Fruit fly (Drosophila melanogaster) whole organism, embryonic: ENCODE measurements around the gene CG17109.
A peak's percentile ranks its signal among the peaks of the same experiment; 100 is the strongest.

Source experiments
- Ada2b ChIP-seq: fragments of 200-800 bp; sonication (Bioruptor generic); IDR thresholded peaks from 2 replicates; pipeline ENCODE4 v1.3.6; 2022; ENCODE audit warnings: missing biosample characterization, missing genetic modification characterization
- B-H1 ChIP-seq: fragments of 200-800 bp; sonication (Bioruptor generic); IDR thresholded peaks from 3 replicates; pipeline ENCODE4 v1.3.6; 2022; ENCODE audit warnings: missing biosample characterization, missing genetic modification characterization
- Bdp1 ChIP-seq: fragments of 200-800 bp; sonication (Bioruptor generic); optimal IDR thresholded peaks from 3 replicates; lab custom pipeline; 2016; ENCODE audit warnings: missing biosample characterization, missing genetic modification characterization
- CG10274 ChIP-seq: fragments of 200-800 bp; sonication (Bioruptor generic); optimal IDR thresholded peaks from 3 replicates; lab custom pipeline; 2017; ENCODE audit warnings: missing biosample characterization, mild to moderate bottlenecking, missing genetic modification characterization
- CG10543 ChIP-seq: fragments of 200-800 bp; sonication (Bioruptor generic); optimal IDR thresholded peaks from 3 replicates; lab custom pipeline; 2017; ENCODE audit warnings: missing biosample characterization, mild to moderate bottlenecking, missing genetic modification characterization, moderate library complexity
- CG12071 ChIP-seq: fragments of 200-800 bp; sonication (Bioruptor generic); optimal IDR thresholded peaks from 3 replicates; lab custom pipeline; 2018; ENCODE audit warnings: missing biosample characterization, mild to moderate bottlenecking, missing genetic modification characterization
- CG12744 ChIP-seq: fragments of 200-800 bp; sonication (Bioruptor generic); optimal IDR thresholded peaks from 2 replicates; lab custom pipeline; 2016; ENCODE audit warnings: missing biosample characterization, missing genetic modification characterization
- CG14860 ChIP-seq: fragments of 200-800 bp; sonication (Bioruptor generic); IDR thresholded peaks from 3 replicates; pipeline ENCODE4 v1.3.6; 2022; ENCODE audit warnings: missing biosample characterization, missing genetic modification characterization; ENCODE audit not compliant: partially characterized antibody
- CG15696 ChIP-seq: fragments of 200-800 bp; sonication (Bioruptor generic); optimal IDR thresholded peaks from 2 replicates; lab custom pipeline; 2019; ENCODE audit warnings: missing biosample characterization, mild to moderate bottlenecking, missing genetic modification characterization, moderate library complexity
- CG1792 ChIP-seq: fragments of 200-800 bp; sonication (Bioruptor generic); optimal IDR thresholded peaks from 2 replicates; lab custom pipeline; 2016; ENCODE audit warnings: missing biosample characterization, missing genetic modification characterization
- CG18599 ChIP-seq: fragments of 200-800 bp; sonication (Bioruptor generic); optimal IDR thresholded peaks from 3 replicates; lab custom pipeline; 2017; ENCODE audit warnings: missing biosample characterization, missing genetic modification characterization, mild to moderate bottlenecking, moderate library complexity, missing genetic modification reagents
- CG3281 ChIP-seq: fragments of 200-800 bp; sonication (Bioruptor generic); optimal IDR thresholded peaks from 3 replicates; lab custom pipeline; 2017; ENCODE audit warnings: missing biosample characterization, mild to moderate bottlenecking, missing genetic modification characterization
- CG4730 ChIP-seq: fragments of 200-800 bp; sonication (Bioruptor generic); IDR thresholded peaks from 2 replicates; pipeline ENCODE4 v1.3.6; 2022; ENCODE audit warnings: missing biosample characterization, missing genetic modification characterization
- CG6175 ChIP-seq: fragments of 200-800 bp; sonication (Bioruptor generic); IDR thresholded peaks from 3 replicates; pipeline ENCODE4 v1.3.6; 2022; ENCODE audit warnings: missing biosample characterization, missing genetic modification characterization
- CG6254 ChIP-seq: fragments of 200-800 bp; sonication (Bioruptor generic); optimal IDR thresholded peaks from 3 replicates; lab custom pipeline; 2017; ENCODE audit warnings: mild to moderate bottlenecking, missing biosample characterization, missing genetic modification reagents, missing genetic modification characterization
- CG6854 ChIP-seq: fragments of 200-800 bp; sonication (Bioruptor generic); optimal IDR thresholded peaks from 3 replicates; lab custom pipeline; 2017; ENCODE audit warnings: missing biosample characterization, mild to moderate bottlenecking, missing genetic modification characterization
- CG7271 ChIP-seq: fragments of 200-800 bp; sonication (Bioruptor generic); optimal IDR thresholded peaks from 2 replicates; lab custom pipeline; 2018; ENCODE audit warnings: missing biosample characterization, mild to moderate bottlenecking, missing genetic modification characterization, moderate library complexity
- CG7357 ChIP-seq: fragments of 200-800 bp; sonication (Bioruptor generic); IDR thresholded peaks from 3 replicates; pipeline ENCODE4 v1.3.6; 2022; ENCODE audit warnings: missing biosample characterization, missing genetic modification characterization
- CG7839 ChIP-seq: fragments of 200-800 bp; sonication (Bioruptor generic); optimal IDR thresholded peaks from 3 replicates; lab custom pipeline; 2018; ENCODE audit warnings: missing biosample characterization, mild to moderate bottlenecking, missing genetic modification characterization, moderate library complexity
- CG9817 ChIP-seq: fragments of 200-800 bp; sonication (Bioruptor generic); optimal IDR thresholded peaks from 2 replicates; lab custom pipeline; 2018; ENCODE audit warnings: missing biosample characterization, mild to moderate bottlenecking, missing genetic modification characterization, moderate library complexity
- CTCF ChIP-seq: fragments of 200-800 bp; sonication (Bioruptor generic); optimal IDR thresholded peaks from 2 replicates; lab custom pipeline; 2017; ENCODE audit warnings: missing biosample characterization, mild to moderate bottlenecking, missing genetic modification characterization, moderate library complexity
- Doc3 ChIP-seq: fragments of 200-800 bp; sonication (Bioruptor generic); IDR thresholded peaks from 3 replicates; pipeline ENCODE4 v1.3.6; 2022; ENCODE audit warnings: missing biosample characterization, missing genetic modification characterization; ENCODE audit not compliant: partially characterized antibody
- Eip74EF ChIP-seq, 2 experiments: fragments of 200-800 bp in 1 of 2; fragments of >200 bp in 1 of 2; sonication (Bioruptor generic) in 1 of 2; optimal IDR thresholded peaks; 2 replicates each; lab custom pipeline; 2017 to 2019; ENCODE audit warnings: missing biosample characterization in 2 of 2, missing genetic modification characterization in 2 of 2, mild to moderate bottlenecking in 1 of 2, moderate library complexity in 1 of 2
- Ets65A ChIP-seq: fragments of 200-800 bp; sonication (Bioruptor generic); peaks from one replicate; lab custom pipeline; 2016; ENCODE audit warnings: missing biosample characterization, missing genetic modification characterization
- Ets97D ChIP-seq: fragments of 200-800 bp; sonication (Bioruptor generic); optimal IDR thresholded peaks from 3 replicates; lab custom pipeline; 2016; ENCODE audit warnings: missing biosample characterization, missing genetic modification characterization
- GATAe ChIP-seq: fragments of 200-800 bp; sonication (Bioruptor generic); conservative IDR thresholded peaks from 2 replicates; pipeline ENCODE4 v1.3.6; 2022; ENCODE audit warnings: missing biosample characterization, missing genetic modification characterization
- HHEX ChIP-seq: fragments of 200-800 bp; sonication (Bioruptor generic); optimal IDR thresholded peaks from 3 replicates; lab custom pipeline; 2017; ENCODE audit warnings: missing biosample characterization, mild to moderate bottlenecking, missing genetic modification characterization, missing genetic modification reagents
- Mad ChIP-seq: fragments of 200-800 bp; sonication (Bioruptor generic); optimal IDR thresholded peaks from 2 replicates; lab custom pipeline; 2016; ENCODE audit warnings: missing biosample characterization, missing genetic modification characterization
- NFAT ChIP-seq: fragments of 200-800 bp; sonication (Bioruptor generic); IDR thresholded peaks from 2 replicates; pipeline ENCODE4 v1.3.6; 2022; ENCODE audit warnings: missing biosample characterization, missing genetic modification characterization
- Nf-YA ChIP-seq: fragments of 200-800 bp; sonication (Bioruptor generic); IDR thresholded peaks from 2 replicates; pipeline ENCODE4 v1.3.6; 2022; ENCODE audit warnings: missing biosample characterization, missing genetic modification characterization
- cad ChIP-seq: fragments of >200 bp; optimal IDR thresholded peaks from 2 replicates; lab custom pipeline; 2017; ENCODE audit warnings: missing biosample characterization, missing genetic modification characterization
- chinmo ChIP-seq: fragments of 200-800 bp; sonication (Bioruptor generic); IDR thresholded peaks from 4 replicates; pipeline ENCODE4 v1.3.6; 2022; ENCODE audit warnings: missing biosample characterization, missing genetic modification characterization; ENCODE audit not compliant: partially characterized antibody
- fd96Cb ChIP-seq: fragments of 200-800 bp; sonication (Bioruptor generic); optimal IDR thresholded peaks from 2 replicates; lab custom pipeline; 2018; ENCODE audit warnings: missing biosample characterization, mild to moderate bottlenecking, missing genetic modification characterization, moderate library complexity
- gce ChIP-seq: fragments of 200-800 bp; sonication (Bioruptor generic); IDR thresholded peaks from 3 replicates; pipeline ENCODE4 v1.3.6; 2022; ENCODE audit warnings: missing biosample characterization, missing genetic modification characterization
- grau ChIP-seq: fragments of 200-800 bp; optimal IDR thresholded peaks from 3 replicates; lab custom pipeline; 2019; ENCODE audit warnings: missing biosample characterization, mild to moderate bottlenecking, missing genetic modification characterization, moderate library complexity
- gsb ChIP-seq: fragments of 200-800 bp; sonication (Bioruptor generic); IDR thresholded peaks from 2 replicates; pipeline ENCODE4 v1.3.6; 2022; ENCODE audit warnings: missing biosample characterization, missing genetic modification characterization
- hkb ChIP-seq, 2 experiments: fragments of 200-800 bp in 1 of 2; fragments of >200 bp in 1 of 2; sonication (Bioruptor generic) in 1 of 2; IDR thresholded peaks in 1 of 2; optimal IDR thresholded peaks in 1 of 2; 2 replicates each; pipeline versions ENCODE4 v1.3.6 to Lab custom; 2017 to 2022; ENCODE audit warnings: missing biosample characterization in 1 of 2, missing genetic modification characterization in 1 of 2
- mld ChIP-seq: fragments of 200-800 bp; sonication (Bioruptor generic); IDR thresholded peaks from 3 replicates; pipeline ENCODE4 v1.3.6; 2022; ENCODE audit warnings: missing biosample characterization, missing genetic modification characterization; ENCODE audit not compliant: partially characterized antibody
- nom ChIP-seq: fragments of 200-800 bp; sonication (Bioruptor generic); optimal IDR thresholded peaks from 2 replicates; lab custom pipeline; 2017; ENCODE audit warnings: missing biosample characterization, missing genetic modification characterization, mild to moderate bottlenecking, moderate library complexity, missing genetic modification reagents
- p53 ChIP-seq: fragments of 200-800 bp; sonication (Bioruptor generic); optimal IDR thresholded peaks from 2 replicates; lab custom pipeline; 2016; ENCODE audit warnings: missing biosample characterization, missing genetic modification characterization
- prd ChIP-seq, 3 experiments: fragments of >200 bp in 2 of 3; fragments of 200-800 bp in 1 of 3; sonication (Bioruptor generic) in 1 of 3; optimal IDR thresholded peaks in 2 of 3; IDR thresholded peaks in 1 of 3; 2 replicates in 2 of 3; 3 replicates in 1 of 3; pipeline versions ENCODE4 v1.3.6 to Lab custom; 2017 to 2022; ENCODE audit warnings: missing biosample characterization in 1 of 3, missing genetic modification characterization in 1 of 3
- so ChIP-seq: fragments of 200-800 bp; sonication (Bioruptor generic); IDR thresholded peaks from 3 replicates; pipeline ENCODE4 v1.3.6; 2022; ENCODE audit warnings: missing biosample characterization, missing genetic modification characterization
- tll ChIP-seq, 2 experiments: fragments of 200-800 bp in 1 of 2; fragments of >200 bp in 1 of 2; sonication (Bioruptor generic) in 1 of 2; optimal IDR thresholded peaks; 2 replicates each; lab custom pipeline; 2017 to 2019; ENCODE audit warnings: missing biosample characterization in 2 of 2, missing genetic modification characterization in 2 of 2, mild to moderate bottlenecking in 1 of 2, moderate library complexity in 1 of 2
- trem ChIP-seq: fragments of 200-800 bp; optimal IDR thresholded peaks from 3 replicates; lab custom pipeline; 2019; ENCODE audit warnings: missing biosample characterization, mild to moderate bottlenecking, missing genetic modification characterization, moderate library complexity
- wek ChIP-seq: fragments of 200-800 bp; sonication (Bioruptor generic); optimal IDR thresholded peaks from 3 replicates; lab custom pipeline; 2018; ENCODE audit warnings: missing biosample characterization, mild to moderate bottlenecking, missing genetic modification characterization, moderate library complexity
- zen ChIP-seq: fragments of 200-800 bp; sonication (Bioruptor generic); optimal IDR thresholded peaks from 3 replicates; lab custom pipeline; 2018; ENCODE audit warnings: missing biosample characterization, mild to moderate bottlenecking, missing genetic modification characterization, moderate library complexity
- zfh1 ChIP-seq: fragments of 200-800 bp; sonication (Bioruptor generic); IDR thresholded peaks from 3 replicates; pipeline ENCODE4 v1.3.6; 2022; ENCODE audit warnings: missing biosample characterization, missing genetic modification characterization

The CG17109 gene

DNA sequence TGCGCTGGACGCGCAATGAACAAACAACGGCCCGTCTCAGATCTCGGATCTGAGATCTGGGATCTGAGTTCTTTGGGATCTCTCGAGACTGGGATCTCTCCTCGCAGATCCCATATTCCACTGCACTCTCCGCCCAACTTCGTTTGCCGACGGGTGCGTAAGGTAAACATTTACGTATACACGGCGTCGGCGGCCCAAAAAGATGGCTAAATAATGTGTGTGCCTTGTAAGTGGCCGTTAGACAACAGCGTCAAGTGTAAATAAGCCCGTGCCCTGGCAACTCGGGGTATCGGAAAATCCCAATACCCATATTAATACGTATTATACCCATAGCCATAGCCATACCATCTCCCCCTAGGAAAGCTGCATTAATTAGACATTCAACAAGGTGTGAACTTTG is 39.2 kb downstream of the CG17109 start (continued):
- TF ChIP-seq CG12744 (GFP tag; lab: Kevin White, UChicago) (no peak), CG4730 (no peak), HHEX (peak; percentile 1), Mad (GFP tag; lab: Kevin White, UChicago) (no peak), B-H1 (GFP tag; lab: Robert Waterston, UW) (no peak), CG14860 (GFP tag; lab: Robert Waterston, UW) (no peak), CG7271 (peak; percentile 13), CG7357 (no peak), nom (no peak)

DNA sequence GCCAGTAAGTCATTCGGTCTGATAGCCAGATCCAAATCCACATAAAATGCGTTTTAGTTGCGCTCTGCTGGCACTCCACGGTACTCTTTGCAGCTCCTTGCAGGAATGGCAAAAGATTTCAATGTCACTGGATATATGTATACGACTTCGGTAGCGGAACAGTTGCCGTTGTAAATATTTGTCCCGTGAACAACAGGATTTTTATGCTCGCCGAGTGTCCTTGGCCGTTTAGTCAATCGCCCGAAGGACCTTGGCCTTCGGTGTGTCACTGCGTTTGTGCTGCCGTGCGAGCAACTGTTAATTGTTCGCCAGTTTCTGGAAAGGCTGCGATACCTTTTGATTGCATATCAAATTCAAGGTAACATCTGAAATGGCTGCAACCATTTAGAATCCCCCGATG is 42.9 kb downstream of the CG17109 start:
- TF ChIP-seq prd (optimal IDR thresholded peaks at IDR 0.05; lab: Kevin White, UChicago) (no peak), prd (GFP tag; IDR thresholded peaks at IDR 0.05; lab: Robert Waterston, UW) (peak; percentile 29; the same call in 1 of the 3 replicates), tll (GFP tag; optimal IDR thresholded peaks at IDR 0.05; lab: Kevin White, UChicago) (peak in 1 of 2 experiments; percentile 86), grau (tag; lab: Kevin White, UChicago) (no peak), CG12071 (GFP tag; lab: Kevin White, UChicago) (no peak), zen (tag; lab: Kevin White, UChicago) (peak; percentile 45), gce (GFP tag; lab: Robert Waterston, UW) (no peak), CG7839 (tag; lab: Kevin White, UChicago) (no peak), CG6175 (GFP tag; lab: Robert Waterston, UW) (no peak), Ets65A (GFP tag; lab: Kevin White, UChicago) (peak; percentile 28), cad (peak; percentile 73)

DNA sequence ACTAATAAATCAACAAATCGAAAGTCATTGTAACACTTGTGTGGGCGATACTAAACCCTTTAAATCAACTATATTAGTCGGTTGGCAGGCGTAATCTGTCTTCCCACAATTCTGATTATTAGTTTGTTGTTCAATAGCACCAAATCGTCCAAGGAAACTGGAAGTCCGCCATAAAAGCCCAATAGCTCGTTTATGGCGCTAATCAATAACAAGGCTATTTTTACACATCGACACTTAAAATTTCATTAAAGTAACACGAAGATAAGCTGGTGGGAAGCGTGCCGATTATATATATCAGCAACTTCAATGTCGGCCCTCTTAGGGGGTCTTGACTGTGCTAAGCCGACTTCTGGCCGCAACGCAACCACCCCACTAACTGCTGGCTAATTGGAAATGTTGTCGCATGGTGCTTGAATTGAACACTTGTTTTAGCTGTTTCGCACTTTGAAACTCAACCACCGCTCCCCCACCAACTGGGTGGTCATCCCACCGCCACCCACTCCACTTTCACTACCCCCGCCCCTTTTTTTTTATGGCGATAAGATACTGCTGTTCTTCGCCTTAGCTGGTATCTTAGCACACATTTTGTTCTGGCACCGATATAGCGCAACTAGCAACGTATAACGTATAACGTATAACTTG is 43.6 kb downstream of the CG17109 start:
- TF ChIP-seq fd96Cb (tag; lab: Kevin White, UChicago): no peak
- no peak for TF ChIP-seq CG9817 (tag; lab: Kevin White, UChicago)
- TF ChIP-seq chinmo (GFP tag; lab: Robert Waterston, UW): 0 out of 4 replicates have a peak, but pooled peaks have one; percentile 8
- TF ChIP-seq p53 (GFP tag; lab: Kevin White, UChicago): no peak
- TF ChIP-seq CG18599: no peak
- TF ChIP-seq CG1792 (GFP tag; lab: Kevin White, UChicago): no peak
- no peak for TF ChIP-seq Ada2b (GFP tag; lab: Robert Waterston, UW)
- no peak for TF ChIP-seq CG3281
- no peak for TF ChIP-seq so
- no peak for TF ChIP-seq gsb (GFP tag; lab: Robert Waterston, UW)
- no peak for TF ChIP-seq CG10274
- no peak for TF ChIP-seq Nf-YA (GFP tag; lab: Robert Waterston, UW)
- peak in 1 of 2 experiments; percentile 30 for TF ChIP-seq Eip74EF (GFP tag; optimal IDR thresholded peaks at IDR 0.05; lab: Kevin White, UChicago)
- no peak for TF ChIP-seq GATAe (GFP tag; lab: Robert Waterston, UW)
- TF ChIP-seq NFAT (GFP tag; lab: Robert Waterston, UW): no peak
- no peak for TF ChIP-seq wek (GFP tag; lab: Kevin White, UChicago)
- TF ChIP-seq mld (GFP tag; lab: Robert Waterston, UW): no peak
- no peak for TF ChIP-seq CG15696 (tag; lab: Kevin White, UChicago)
- peak; percentile 49 for TF ChIP-seq CG10543
- TF ChIP-seq Ets97D (GFP tag; lab: Kevin White, UChicago): no peak
- TF ChIP-seq Doc3 (GFP tag; lab: Robert Waterston, UW): no peak
- TF ChIP-seq hkb (optimal IDR thresholded peaks at IDR 0.05; lab: Kevin White, UChicago): no peak
- no peak for TF ChIP-seq hkb (GFP tag; IDR thresholded peaks at IDR 0.05; lab: Robert Waterston, UW)
- TF ChIP-seq cad: no peak
- no peak for TF ChIP-seq trem
- peak; percentile 21 for TF ChIP-seq CG6854 (GFP tag; lab: Kevin White, UChicago)
- no peak for TF ChIP-seq CG6254 (GFP tag; lab: Kevin White, UChicago)
- no peak for TF ChIP-seq zfh1 (GFP tag; lab: Robert Waterston, UW)
- no peak for TF ChIP-seq CTCF
- TF ChIP-seq Bdp1 (GFP tag; lab: Kevin White, UChicago): no peak
